Worm (Caenorhabditis elegans): ENCODE results near the gene oig-3.

oig-3 gene

ce11 chrV:14696604-14697307 lies 32.7 kb upstream of the oig-3 start, which contains the start of gene unc-112 (continued):
- no peak for TF ChIP-seq nhr-41 (GFP tag; IDR thresholded peaks at IDR 0.05)
- TF ChIP-seq Y48G9A.11 (GFP tag; IDR thresholded peaks at IDR 0.05): no peak
- TF ChIP-seq lin-38 (GFP tag; IDR thresholded peaks at IDR 0.05): peak; percentile 64
- no peak for TF ChIP-seq dmd-9 (GFP tag; IDR thresholded peaks at IDR 0.05)
- TF ChIP-seq daf-16 (GFP tag; optimal IDR thresholded peaks at IDR 0.05): peak in 1 of 2 experiments; percentile 71
- no peak for TF ChIP-seq daf-16 (tag; optimal IDR thresholded peaks at IDR 0.05)
- no peak for TF ChIP-seq unc-39 (tag; optimal IDR thresholded peaks at IDR 0.05)
- no peak for TF ChIP-seq nhr-25 (tag; optimal IDR thresholded peaks at IDR 0.05; ENCODE audit: borderline replicate concordance, insufficient read depth)
- TF ChIP-seq ces-1 (GFP tag; optimal IDR thresholded peaks at IDR 0.05): no peak
- TF ChIP-seq D1046.2 (GFP tag; IDR thresholded peaks at IDR 0.05): no peak
- peak; percentile 67 for TF ChIP-seq hlh-30 (tag; optimal IDR thresholded peaks at IDR 0.05; ENCODE audit: insufficient read depth)
- no peak for TF ChIP-seq pha-4 (GFP tag; IDR thresholded peaks at IDR 0.05)
- TF ChIP-seq pha-4 (tag; optimal IDR thresholded peaks at IDR 0.05): no peak

ce11 chrV:14698005-14698404 lies 31.4 kb upstream of the oig-3 start:
- TF ChIP-seq dpl-1 (GFP tag; optimal IDR thresholded peaks at IDR 0.05): no peak
- no peak for TF ChIP-seq lir-3 (tag; optimal IDR thresholded peaks at IDR 0.05)
- no peak for TF ChIP-seq zfp-3 (GFP tag; conservative IDR thresholded peaks at IDR 0.05)

- TF ChIP-seq unc-130 (GFP tag; optimal IDR thresholded peaks at IDR 0.05) (no peak), aha-1 (tag) (peak; percentile 26)
Measured at ce11 chrV:14698666-14699065, 30.8 kb upstream of the oig-3 start, which contains the start of gene set-5. Gene set-5, plus strand, starts transcription at chrV:14698966.

ce11 chrV:14707958-14708357 lies 21.5 kb upstream of the oig-3 start, which contains the start of gene R08A2.9:
Gene R08A2.9, plus strand, starts transcription at chrV:14708258.
- TF ChIP-seq spr-1 (tag; optimal IDR thresholded peaks at IDR 0.05) (no peak), arid-1 (GFP tag; conservative IDR thresholded peaks at IDR 0.05) (no peak), ceh-20 (GFP tag; IDR thresholded peaks at IDR 0.05) (no peak), zip-11 (GFP tag; IDR thresholded peaks at IDR 0.05) (no peak), snpc-1.2 (GFP tag; IDR thresholded peaks at IDR 0.05) (no peak), Y105C5A.15 (GFP tag; IDR thresholded peaks at IDR 0.05) (no peak), spr-3 (GFP tag; optimal IDR thresholded peaks at IDR 0.05) (no peak), ZK546.5 (tag; optimal IDR thresholded peaks at IDR 0.05) (no peak), nhr-111 (GFP tag; optimal IDR thresholded peaks at IDR 0.05) (no peak), D1046.2 (GFP tag; IDR thresholded peaks at IDR 0.05) (no peak), fkh-10 (GFP tag; optimal IDR thresholded peaks at IDR 0.05) (no peak), zfp-3 (GFP tag; conservative IDR thresholded peaks at IDR 0.05) (no peak), T20F7.1 (GFP tag; optimal IDR thresholded peaks at IDR 0.05) (no peak), dmd-6 (GFP tag; IDR thresholded peaks at IDR 0.05) (no peak), pqm-1 (tag; optimal IDR thresholded peaks at IDR 0.05) (no peak), Y5F2A.4 (GFP tag; optimal IDR thresholded peaks at IDR 0.05) (no peak), hmg-1.1 (GFP tag; IDR thresholded peaks at IDR 0.05) (no peak)

- TF ChIP-seq nhr-28 (tag; optimal IDR thresholded peaks at IDR 0.05) (no peak), attf-4 (tag; optimal IDR thresholded peaks at IDR 0.05) (no peak), fkh-10 (GFP tag; optimal IDR thresholded peaks at IDR 0.05) (no peak), ceh-82 (tag; optimal IDR thresholded peaks at IDR 0.05) (no peak), skn-1 (tag; optimal IDR thresholded peaks at IDR 0.05) (no peak), ama-1 (optimal IDR thresholded peaks at IDR 0.05) (no peak), nhr-102 (tag; optimal IDR thresholded peaks at IDR 0.05) (no peak), ctbp-1 (GFP tag; IDR thresholded peaks at IDR 0.05) (no peak), hif-1 (tag; optimal IDR thresholded peaks at IDR 0.05) (no peak), snpc-1.2 (GFP tag; IDR thresholded peaks at IDR 0.05) (no peak), daf-12 (tag; optimal IDR thresholded peaks at IDR 0.05) (no peak), dmd-8 (GFP tag; IDR thresholded peaks at IDR 0.05) (no peak), rbr-2 (tag; optimal IDR thresholded peaks at IDR 0.05) (no peak), nhr-25 (tag; optimal IDR thresholded peaks at IDR 0.05; ENCODE audit: borderline replicate concordance, insufficient read depth) (no peak), pqm-1 (tag; optimal IDR thresholded peaks at IDR 0.05) (no peak), ceh-44 (GFP tag; IDR thresholded peaks at IDR 0.05) (no peak)
Measured at ce11 chrV:14711077-14711476, 18.4 kb upstream of the oig-3 start, which contains the start of gene ssp-33. Gene ssp-33, plus strand, starts transcription at chrV:14711377.

Measured in whole organism, L4 larva.